Worm (Caenorhabditis elegans) whole organism, mixed stage, embryonic: ENCODE results near the gene C45G9.9.

Experiments
- M03D4.4 ChIP-seq: sonication (generic microtip); optimal IDR thresholded peaks from 2 replicates; lab custom pipeline; 2017; ENCODE audit warnings: mild to moderate bottlenecking, missing genetic modification characterization, missing compliant biosample characterization
- bed-3 ChIP-seq: fragments of 200-800 bp; sonication (Bioruptor generic); optimal IDR thresholded peaks from 3 replicates; lab custom pipeline; 2018; ENCODE audit warnings: mild to moderate bottlenecking, missing genetic modification characterization, moderate library complexity, missing compliant biosample characterization
- blmp-1 ChIP-seq: fragments of 150-350 bp; optimal IDR thresholded peaks from 2 replicates; lab custom pipeline; 2014; ENCODE audit warnings: missing biosample characterization, missing genetic modification characterization
- ceh-39 ChIP-seq: fragments of 150-350 bp; optimal IDR thresholded peaks from 2 replicates; lab custom pipeline; 2014; ENCODE audit warnings: missing biosample characterization, missing genetic modification characterization
- ceh-43 ChIP-seq: fragments of 200-800 bp; sonication (Bioruptor generic); optimal IDR thresholded peaks from 2 replicates; lab custom pipeline; 2018; ENCODE audit warnings: mild to moderate bottlenecking, missing genetic modification characterization, moderate library complexity, missing compliant biosample characterization
- ceh-83 ChIP-seq: fragments of 200-800 bp; sonication (Bioruptor generic); optimal IDR thresholded peaks from 2 replicates; lab custom pipeline; 2018; ENCODE audit warnings: mild to moderate bottlenecking, missing genetic modification characterization, missing compliant biosample characterization
- ces-1 ChIP-seq: fragments of 150-350 bp; optimal IDR thresholded peaks from 2 replicates; lab custom pipeline; 2014; ENCODE audit warnings: missing biosample characterization, missing genetic modification reagents, missing genetic modification characterization
- drap-1 ChIP-seq: fragments of 200-800 bp; sonication (Bioruptor generic); optimal IDR thresholded peaks from 3 replicates; lab custom pipeline; 2018; ENCODE audit warnings: mild to moderate bottlenecking, missing genetic modification characterization, missing compliant biosample characterization
- elt-1 ChIP-seq: sonication (generic microtip); optimal IDR thresholded peaks from 2 replicates; lab custom pipeline; 2017; ENCODE audit warnings: missing genetic modification characterization, mild to moderate bottlenecking, missing compliant biosample characterization, antibody characterized with exemption, moderate library complexity, borderline replicate concordance; ENCODE audit not compliant: insufficient read depth
- elt-3 ChIP-seq: fragments of 150-350 bp; optimal IDR thresholded peaks from 2 replicates; lab custom pipeline; 2014; ENCODE audit warnings: missing biosample characterization, missing genetic modification characterization
- flh-1 ChIP-seq: fragments of 200-800 bp; sonication (Bioruptor generic); optimal IDR thresholded peaks from 2 replicates; lab custom pipeline; 2018; ENCODE audit warnings: mild to moderate bottlenecking, missing genetic modification characterization, moderate library complexity, missing compliant biosample characterization
- ham-2 ChIP-seq: fragments of 200-800 bp; sonication (Bioruptor generic); optimal IDR thresholded peaks from 2 replicates; lab custom pipeline; 2018; ENCODE audit warnings: mild to moderate bottlenecking, missing genetic modification characterization, missing compliant biosample characterization
- hlh-1 ChIP-seq: fragments of 150-350 bp; optimal IDR thresholded peaks from 2 replicates; lab custom pipeline; 2014; ENCODE audit warnings: missing biosample characterization, missing genetic modification reagents, missing genetic modification characterization
- lin-32 ChIP-seq: fragments of 200-800 bp; sonication (Bioruptor generic); optimal IDR thresholded peaks from 2 replicates; lab custom pipeline; 2018; ENCODE audit warnings: mild to moderate bottlenecking, missing genetic modification characterization, missing compliant biosample characterization
- lsy-2 ChIP-seq: fragments of 150-350 bp; optimal IDR thresholded peaks from 2 replicates; lab custom pipeline; 2014; ENCODE audit warnings: missing biosample characterization, missing genetic modification characterization
- mab-5 ChIP-seq: fragments of 150-350 bp; optimal IDR thresholded peaks from 2 replicates; lab custom pipeline; 2014; ENCODE audit warnings: missing biosample characterization, missing genetic modification characterization
- mep-1 ChIP-seq: fragments of 150-350 bp; optimal IDR thresholded peaks from 2 replicates; lab custom pipeline; 2017; ENCODE audit warnings: missing biosample characterization, missing genetic modification reagents, missing genetic modification characterization, inconsistent platforms
- mls-2 ChIP-seq: sonication (generic microtip); optimal IDR thresholded peaks from 2 replicates; lab custom pipeline; 2016; ENCODE audit warnings: mild to moderate bottlenecking, missing genetic modification characterization, moderate library complexity, missing compliant biosample characterization
- nhr-12 ChIP-seq: fragments of 150-350 bp; optimal IDR thresholded peaks from 2 replicates; lab custom pipeline; 2014; ENCODE audit warnings: missing biosample characterization, missing genetic modification characterization
- nhr-2 ChIP-seq: fragments of 150-350 bp; optimal IDR thresholded peaks from 2 replicates; lab custom pipeline; 2014; ENCODE audit warnings: missing biosample characterization, missing genetic modification characterization
- nhr-237 ChIP-seq: fragments of 150-350 bp; optimal IDR thresholded peaks from 2 replicates; lab custom pipeline; 2014; ENCODE audit warnings: missing biosample characterization, missing genetic modification characterization
- nhr-76 ChIP-seq: sonication (generic microtip); optimal IDR thresholded peaks from 2 replicates; lab custom pipeline; 2017; ENCODE audit warnings: missing biosample characterization, missing genetic modification characterization
- pha-4 ChIP-seq: fragments of 150-350 bp; optimal IDR thresholded peaks from 2 replicates; lab custom pipeline; 2018; ENCODE audit warnings: missing biosample characterization, missing genetic modification reagents, missing genetic modification characterization
- sem-2 ChIP-seq: fragments of 200-800 bp; sonication (Bioruptor generic); optimal IDR thresholded peaks from 2 replicates; lab custom pipeline; 2018; ENCODE audit warnings: mild to moderate bottlenecking, missing genetic modification characterization, missing compliant biosample characterization
- snpc-4 ChIP-seq: fragments of 150-350 bp; optimal IDR thresholded peaks from 2 replicates; lab custom pipeline; 2014; ENCODE audit warnings: missing biosample characterization, missing genetic modification characterization
- sptf-1 ChIP-seq: sonication (generic microtip); optimal IDR thresholded peaks from 2 replicates; lab custom pipeline; 2017; ENCODE audit warnings: mild to moderate bottlenecking, missing genetic modification characterization, moderate library complexity, missing compliant biosample characterization
- tbx-8 ChIP-seq: fragments of 200-800 bp; sonication (Bioruptor generic); optimal IDR thresholded peaks from 2 replicates; lab custom pipeline; 2018; ENCODE audit warnings: mild to moderate bottlenecking, missing genetic modification characterization, moderate library complexity, missing compliant biosample characterization
- unc-120 ChIP-seq: sonication (generic microtip); optimal IDR thresholded peaks from 2 replicates; lab custom pipeline; 2017; ENCODE audit warnings: missing genetic modification characterization, missing compliant biosample characterization; ENCODE audit not compliant: poor library complexity, severe bottlenecking
- unc-39 ChIP-seq: fragments of 150-350 bp; optimal IDR thresholded peaks from 2 replicates; lab custom pipeline; 2014; ENCODE audit warnings: missing biosample characterization, missing genetic modification characterization
- unc-62 ChIP-seq: fragments of 150-350 bp; optimal IDR thresholded peaks from 2 replicates; lab custom pipeline; 2014; ENCODE audit warnings: missing biosample characterization, missing genetic modification reagents, missing genetic modification characterization
- zip-8 ChIP-seq: fragments of 150-350 bp; optimal IDR thresholded peaks from 2 replicates; lab custom pipeline; 2014; ENCODE audit warnings: missing biosample characterization, missing genetic modification characterization
- ztf-11 ChIP-seq: fragments of 150-350 bp; optimal IDR thresholded peaks from 2 replicates; lab custom pipeline; 2014; ENCODE audit warnings: missing biosample characterization, missing genetic modification characterization

The C45G9.9 gene

DNA sequence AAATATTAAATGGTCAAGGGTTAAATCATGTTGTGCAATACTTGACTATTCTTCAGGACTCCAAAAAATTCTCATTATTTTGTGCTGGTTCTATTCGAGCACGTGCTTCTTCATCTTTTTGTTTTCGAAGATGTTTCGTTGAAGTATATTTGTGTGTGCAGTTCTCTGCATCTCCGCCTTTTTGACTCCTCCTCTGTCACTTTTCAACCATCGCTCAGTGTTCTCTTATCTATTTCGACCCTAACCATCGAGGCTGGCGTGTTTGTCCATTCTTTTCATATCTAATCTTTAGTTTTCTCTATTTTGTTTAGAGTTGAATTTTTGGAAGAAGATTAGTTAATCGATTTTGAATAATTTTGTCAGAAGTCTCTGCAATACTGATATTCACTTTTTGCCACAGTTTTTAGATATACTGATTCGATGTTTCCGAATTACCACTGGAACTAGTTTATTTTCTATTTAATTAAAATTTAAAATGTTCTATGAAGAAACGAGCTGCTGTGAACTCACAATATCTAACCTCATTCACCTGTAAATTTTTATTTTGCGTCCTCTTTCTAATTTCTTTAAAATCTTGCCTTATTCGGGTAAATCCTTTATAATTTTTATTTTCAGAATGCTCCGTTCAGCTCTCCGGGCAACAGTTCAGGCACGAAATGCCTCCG, 21.7 kb upstream of the C45G9.9 start, which contains the start of gene alh-1:
Gene alh-1, plus strand, starts transcription at position 615 of the 665 bp plus-strand sequence.
- TF ChIP-seq snpc-4 (tag; lab: Kevin White, UChicago) (no peak), nhr-2 (tag; lab: Kevin White, UChicago) (no peak), nhr-76 (tag; lab: Kevin White, UChicago) (no peak), flh-1 (GFP tag; lab: Kevin White, UChicago) (no peak), unc-120 (tag; lab: Kevin White, UChicago) (no peak), ceh-39 (tag; lab: Kevin White, UChicago) (no peak), ceh-83 (GFP tag; lab: Kevin White, UChicago) (no peak), zip-8 (tag; lab: Kevin White, UChicago) (no peak), mls-2 (tag; lab: Kevin White, UChicago) (no peak), mep-1 (tag; lab: Kevin White, UChicago) (no peak), ceh-43 (no peak)

ce11 chrIII:5076569-5076968, 21.0 kb upstream of the C45G9.9 start:
- TF ChIP-seq ham-2 (GFP tag; lab: Kevin White, UChicago) (no peak), hlh-1 (tag; lab: Kevin White, UChicago) (no peak), blmp-1 (tag; lab: Kevin White, UChicago) (no peak), elt-1 (tag; lab: Kevin White, UChicago) (no peak), unc-62 (GFP tag; lab: Kevin White, UChicago) (no peak), tbx-8 (GFP tag; lab: Kevin White, UChicago) (no peak), ceh-83 (GFP tag; lab: Kevin White, UChicago) (no peak), ces-1 (GFP tag; lab: Kevin White, UChicago) (no peak), elt-3 (no peak), sptf-1 (tag; lab: Kevin White, UChicago) (no peak), ceh-43 (no peak), M03D4.4 (tag; lab: Kevin White, UChicago) (no peak), lin-32 (no peak), mab-5 (tag; lab: Kevin White, UChicago) (no peak), nhr-12 (no peak), unc-39 (tag; lab: Kevin White, UChicago) (no peak), bed-3 (GFP tag; lab: Kevin White, UChicago) (no peak), drap-1 (GFP tag; lab: Kevin White, UChicago) (no peak), ztf-11 (tag; lab: Kevin White, UChicago) (no peak), lsy-2 (tag; lab: Kevin White, UChicago) (no peak)

- no peak for TF ChIP-seq ces-1 (GFP tag; lab: Kevin White, UChicago)
- TF ChIP-seq lin-32: no peak
- TF ChIP-seq elt-1 (tag; lab: Kevin White, UChicago): no peak
- TF ChIP-seq unc-120 (tag; lab: Kevin White, UChicago): no peak
- no peak for TF ChIP-seq nhr-237 (tag; lab: Kevin White, UChicago)
- TF ChIP-seq ztf-11 (tag; lab: Kevin White, UChicago): no peak
- no peak for TF ChIP-seq tbx-8 (GFP tag; lab: Kevin White, UChicago)
- TF ChIP-seq mab-5 (tag; lab: Kevin White, UChicago): no peak
- no peak for TF ChIP-seq nhr-76 (tag; lab: Kevin White, UChicago)
- no peak for TF ChIP-seq drap-1 (GFP tag; lab: Kevin White, UChicago)
- TF ChIP-seq unc-39 (tag; lab: Kevin White, UChicago): no peak
- no peak for TF ChIP-seq ceh-83 (GFP tag; lab: Kevin White, UChicago)
- TF ChIP-seq sem-2 (GFP tag; lab: Kevin White, UChicago): no peak
- no peak for TF ChIP-seq pha-4
- TF ChIP-seq mep-1 (tag; lab: Kevin White, UChicago): no peak
- TF ChIP-seq zip-8 (tag; lab: Kevin White, UChicago): no peak
- no peak for TF ChIP-seq ham-2 (GFP tag; lab: Kevin White, UChicago)
- TF ChIP-seq ceh-43: no peak
- TF ChIP-seq nhr-12: no peak
- no peak for TF ChIP-seq nhr-2 (tag; lab: Kevin White, UChicago)
Measured at ce11 chrIII:5074398-5074797, 18.8 kb upstream of the C45G9.9 start, which contains the start of gene ttbk-6. Gene ttbk-6 (plus strand): TSS chrIII:5074698.
